Fruit fly (Drosophila melanogaster): Measurements from ENCODE around the gene btsz.

DNA sequence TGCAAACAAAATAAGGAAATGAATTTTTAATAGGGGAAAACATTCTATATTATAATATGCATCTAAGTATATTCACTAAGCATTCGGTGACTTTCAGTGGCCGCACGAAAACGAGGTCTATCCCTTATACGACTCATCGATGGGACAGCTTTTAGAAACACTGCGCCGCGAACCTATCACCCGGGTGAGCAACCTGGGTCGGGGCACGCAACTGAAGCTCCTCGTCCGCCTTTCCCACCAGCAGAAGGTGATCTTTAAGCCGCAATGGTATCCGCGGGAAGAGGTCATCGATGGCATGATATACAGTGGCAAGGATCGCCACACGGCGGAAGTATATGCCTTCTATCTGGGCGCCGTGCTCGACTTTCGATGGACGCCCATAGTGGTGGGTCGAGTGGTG, 5.6 kb upstream of the btsz start:
- TF ChIP-seq CTCF (optimal IDR thresholded peaks at IDR 0.05) (no peak), CG8478 (optimal IDR thresholded peaks at IDR 0.05) (no peak)
